Fruit fly (Drosophila melanogaster) whole organism, embryonic: Measurements from ENCODE around the gene CG31816.

Experiments used
- ATbp ChIP-seq: fragments of 200-800 bp; sonication (Bioruptor generic); optimal IDR thresholded peaks from 2 replicates; lab custom pipeline; 2017; ENCODE audit warnings: missing biosample characterization, mild to moderate bottlenecking, missing genetic modification characterization, missing genetic modification reagents
- Antp ChIP-seq: fragments of 200-800 bp; sonication (Bioruptor generic); optimal IDR thresholded peaks from 3 replicates; lab custom pipeline; 2016; ENCODE audit warnings: missing biosample characterization, missing genetic modification characterization
- B-H1 ChIP-seq: fragments of 200-800 bp; sonication (Bioruptor generic); IDR thresholded peaks from 3 replicates; pipeline ENCODE4 v1.3.6; 2022; ENCODE audit warnings: missing biosample characterization, missing genetic modification characterization
- CG10366 ChIP-seq: fragments of 200-800 bp; sonication (Bioruptor generic); IDR thresholded peaks from 2 replicates; pipeline ENCODE4 v1.3.6; 2022; ENCODE audit warnings: missing biosample characterization, missing genetic modification characterization
- CG11247 ChIP-seq: fragments of 200-800 bp; sonication (Bioruptor generic); IDR thresholded peaks from 2 replicates; pipeline ENCODE4 v1.3.6; 2022; ENCODE audit warnings: missing biosample characterization, missing genetic modification characterization
- CG11504 ChIP-seq: fragments of 200-800 bp; sonication (Bioruptor generic); optimal IDR thresholded peaks from 3 replicates; lab custom pipeline; 2019; ENCODE audit warnings: missing biosample characterization, mild to moderate bottlenecking, missing genetic modification characterization, moderate library complexity
- CG12219 ChIP-seq: fragments of 200-800 bp; sonication (Bioruptor generic); optimal IDR thresholded peaks from 3 replicates; lab custom pipeline; 2018; ENCODE audit warnings: missing biosample characterization, mild to moderate bottlenecking, missing genetic modification characterization
- CG14667 ChIP-seq: fragments of 200-800 bp; sonication (Bioruptor generic); IDR thresholded peaks from 2 replicates; pipeline ENCODE4 v1.3.6; 2022; ENCODE audit warnings: missing biosample characterization, missing genetic modification characterization
- CG17186 ChIP-seq: fragments of 200-800 bp; sonication (Bioruptor generic); optimal IDR thresholded peaks from 3 replicates; lab custom pipeline; 2017; ENCODE audit warnings: missing biosample characterization, missing genetic modification reagents, missing genetic modification characterization
- CG17385 ChIP-seq: fragments of 200-800 bp; sonication (Bioruptor generic); optimal IDR thresholded peaks from 3 replicates; lab custom pipeline; 2018; ENCODE audit warnings: missing biosample characterization, mild to moderate bottlenecking, missing genetic modification characterization
- CG2120 ChIP-seq: fragments of 200-800 bp; sonication (Bioruptor generic); optimal IDR thresholded peaks from 3 replicates; lab custom pipeline; 2016; ENCODE audit warnings: missing biosample characterization, missing genetic modification characterization
- CG30431 ChIP-seq: fragments of 200-800 bp; sonication (Bioruptor generic); optimal IDR thresholded peaks from 2 replicates; lab custom pipeline; 2017; ENCODE audit warnings: missing biosample characterization, missing genetic modification characterization
- CG3407 ChIP-seq: fragments of 200-800 bp; sonication (Bioruptor generic); optimal IDR thresholded peaks from 2 replicates; lab custom pipeline; 2018; ENCODE audit warnings: missing biosample characterization, mild to moderate bottlenecking, missing genetic modification characterization
- CG4282 ChIP-seq: fragments of 200-800 bp; sonication (Bioruptor generic); optimal IDR thresholded peaks from 2 replicates; lab custom pipeline; 2016; ENCODE audit warnings: missing biosample characterization, missing genetic modification characterization
- CG4404 ChIP-seq: fragments of 200-800 bp; sonication (Bioruptor generic); IDR thresholded peaks from 2 replicates; pipeline ENCODE4 v1.3.6; 2022; ENCODE audit warnings: missing biosample characterization, missing genetic modification characterization
- CG6654 ChIP-seq: fragments of 200-800 bp; sonication (Bioruptor generic); optimal IDR thresholded peaks from 2 replicates; lab custom pipeline; 2017; ENCODE audit warnings: missing biosample characterization, mild to moderate bottlenecking, missing genetic modification characterization
- CG6683 ChIP-seq: fragments of 200-800 bp; sonication (Bioruptor generic); optimal IDR thresholded peaks from 2 replicates; lab custom pipeline; 2017; ENCODE audit warnings: missing biosample characterization, mild to moderate bottlenecking, missing genetic modification characterization, missing genetic modification reagents
- CG7357 ChIP-seq: fragments of 200-800 bp; sonication (Bioruptor generic); IDR thresholded peaks from 3 replicates; pipeline ENCODE4 v1.3.6; 2022; ENCODE audit warnings: missing biosample characterization, missing genetic modification characterization
- CG8089 ChIP-seq: fragments of 200-800 bp; sonication (Bioruptor generic); optimal IDR thresholded peaks from 3 replicates; lab custom pipeline; 2016; ENCODE audit warnings: missing biosample characterization, missing genetic modification characterization
- CG9215 ChIP-seq: fragments of 200-800 bp; sonication (Bioruptor generic); IDR thresholded peaks from 2 replicates; pipeline ENCODE4 v1.3.6; 2022; ENCODE audit warnings: missing biosample characterization, missing genetic modification characterization
- D ChIP-seq, 2 experiments: fragments of 200-800 bp in 1 of 2; fragments of >200 bp in 1 of 2; sonication (Bioruptor generic) in 1 of 2; optimal IDR thresholded peaks; 2 replicates in 1 of 2; 3 replicates in 1 of 2; lab custom pipeline; 2017; ENCODE audit warnings: mild to moderate bottlenecking in 1 of 2, missing biosample characterization in 1 of 2, missing genetic modification characterization in 1 of 2, missing genetic modification reagents in 1 of 2
- Dll ChIP-seq: fragments of 200-800 bp; sonication (Bioruptor generic); IDR thresholded peaks from 4 replicates; pipeline ENCODE4 v1.3.6; 2022; ENCODE audit warnings: missing biosample characterization, missing genetic modification characterization; ENCODE audit not compliant: partially characterized antibody
- Elba2 ChIP-seq: fragments of 200-800 bp; sonication (Bioruptor generic); optimal IDR thresholded peaks from 3 replicates; lab custom pipeline; 2016; ENCODE audit warnings: missing biosample characterization, missing genetic modification characterization
- Fer1 ChIP-seq: fragments of 200-800 bp; sonication (Bioruptor generic); optimal IDR thresholded peaks from 2 replicates; lab custom pipeline; 2017; ENCODE audit warnings: missing biosample characterization, mild to moderate bottlenecking, missing genetic modification characterization
- Hmr ChIP-seq: fragments of 200-800 bp; sonication (Bioruptor generic); optimal IDR thresholded peaks from 3 replicates; lab custom pipeline; 2017; ENCODE audit warnings: mild to moderate bottlenecking, missing biosample characterization, missing genetic modification reagents, missing genetic modification characterization
- Hr3 ChIP-seq: fragments of 200-800 bp; sonication (Bioruptor generic); optimal IDR thresholded peaks from 3 replicates; lab custom pipeline; 2016; ENCODE audit warnings: missing biosample characterization, missing genetic modification characterization
- MBD-R2 ChIP-seq: fragments of 200-800 bp; sonication (Bioruptor generic); IDR thresholded peaks from 2 replicates; pipeline ENCODE4 v1.3.6; 2022; ENCODE audit warnings: missing biosample characterization, missing genetic modification characterization
- Meics ChIP-seq: fragments of 200-800 bp; sonication (Bioruptor generic); optimal IDR thresholded peaks from 2 replicates; lab custom pipeline; 2017; ENCODE audit warnings: missing biosample characterization, mild to moderate bottlenecking, missing genetic modification characterization
- PHDP ChIP-seq: fragments of 200-800 bp; sonication (Bioruptor generic); optimal IDR thresholded peaks from 3 replicates; lab custom pipeline; 2018; ENCODE audit warnings: missing biosample characterization, mild to moderate bottlenecking, missing genetic modification characterization, moderate library complexity
- Ssrp ChIP-seq: fragments of 200-800 bp; sonication (Bioruptor generic); optimal IDR thresholded peaks from 2 replicates; lab custom pipeline; 2018; ENCODE audit warnings: missing biosample characterization, mild to moderate bottlenecking, missing genetic modification characterization, moderate library complexity
- amos ChIP-seq: fragments of 200-800 bp; sonication (Bioruptor generic); IDR thresholded peaks from 2 replicates; pipeline ENCODE4 v1.3.6; 2022; ENCODE audit warnings: missing biosample characterization, missing genetic modification characterization; ENCODE audit not compliant: partially characterized antibody
- ci ChIP-seq: fragments of 200-800 bp; sonication (Bioruptor generic); IDR thresholded peaks from 3 replicates; pipeline ENCODE4 v1.3.6; 2022; ENCODE audit warnings: missing biosample characterization, missing genetic modification characterization
- crol ChIP-seq: fragments of 200-800 bp; sonication (Bioruptor generic); IDR thresholded peaks from 2 replicates; pipeline ENCODE4 v1.3.6; 2022; ENCODE audit warnings: missing biosample characterization, missing genetic modification characterization
- dan ChIP-seq: fragments of 200-800 bp; sonication (Bioruptor generic); IDR thresholded peaks from 2 replicates; pipeline ENCODE4 v1.3.6; 2022; ENCODE audit warnings: missing biosample characterization, missing genetic modification characterization
- disco-r ChIP-seq: fragments of 200-800 bp; sonication (Bioruptor generic); optimal IDR thresholded peaks from 2 replicates; lab custom pipeline; 2016; ENCODE audit warnings: missing biosample characterization, missing genetic modification characterization
- dmrt11E ChIP-seq: fragments of 200-800 bp; sonication (Bioruptor generic); optimal IDR thresholded peaks from 3 replicates; lab custom pipeline; 2018; ENCODE audit warnings: missing biosample characterization, mild to moderate bottlenecking, missing genetic modification characterization, moderate library complexity
- emc ChIP-seq: fragments of 200-800 bp; sonication (Bioruptor generic); optimal IDR thresholded peaks from 2 replicates; lab custom pipeline; 2016; ENCODE audit warnings: missing biosample characterization, missing genetic modification characterization
- esg ChIP-seq: fragments of 200-800 bp; sonication (Bioruptor generic); conservative IDR thresholded peaks from 2 replicates; pipeline ENCODE4 v1.3.6; 2022; ENCODE audit warnings: missing biosample characterization, missing genetic modification characterization
- gcm2 ChIP-seq: fragments of 200-800 bp; sonication (Bioruptor generic); optimal IDR thresholded peaks from 2 replicates; lab custom pipeline; 2016; ENCODE audit warnings: missing biosample characterization, missing genetic modification characterization
- gro ChIP-seq: fragments of 200-800 bp; sonication (Bioruptor generic); optimal IDR thresholded peaks from 2 replicates; lab custom pipeline; 2016; ENCODE audit warnings: missing biosample characterization, missing genetic modification characterization
- her ChIP-seq: fragments of 200-800 bp; sonication (Bioruptor generic); optimal IDR thresholded peaks from 2 replicates; lab custom pipeline; 2016; ENCODE audit warnings: missing biosample characterization, missing genetic modification characterization
- jigr1 ChIP-seq: fragments of 200-800 bp; sonication (Bioruptor generic); IDR thresholded peaks from 3 replicates; pipeline ENCODE4 v1.3.6; 2022; ENCODE audit warnings: missing biosample characterization, missing genetic modification characterization
- jumu ChIP-seq: fragments of 200-800 bp; sonication (Bioruptor generic); optimal IDR thresholded peaks from 3 replicates; lab custom pipeline; 2016; ENCODE audit warnings: missing biosample characterization, missing genetic modification characterization
- lab ChIP-seq: fragments of 200-800 bp; sonication (Bioruptor generic); optimal IDR thresholded peaks from 3 replicates; lab custom pipeline; 2017; ENCODE audit warnings: missing biosample characterization, missing genetic modification characterization, mild to moderate bottlenecking, moderate library complexity, missing genetic modification reagents
- odd ChIP-seq: fragments of 200-800 bp; sonication (Bioruptor generic); optimal IDR thresholded peaks from 2 replicates; lab custom pipeline; 2017; ENCODE audit warnings: missing biosample characterization, mild to moderate bottlenecking, missing genetic modification characterization
- pnt ChIP-seq: fragments of 200-800 bp; sonication (Bioruptor generic); optimal IDR thresholded peaks from 3 replicates; lab custom pipeline; 2016; ENCODE audit warnings: missing biosample characterization, missing genetic modification characterization
- row ChIP-seq: fragments of 200-800 bp; sonication (Bioruptor generic); IDR thresholded peaks from 3 replicates; pipeline ENCODE4 v1.3.6; 2022; ENCODE audit warnings: missing biosample characterization, missing genetic modification characterization
- run ChIP-seq: fragments of 200-800 bp; sonication (Bioruptor generic); optimal IDR thresholded peaks from 3 replicates; lab custom pipeline; 2018; ENCODE audit warnings: missing biosample characterization, mild to moderate bottlenecking, missing genetic modification characterization
- sens ChIP-seq: fragments of 200-800 bp; sonication (Bioruptor generic); peaks from one replicate; lab custom pipeline; 2016; ENCODE audit warnings: missing biosample characterization, missing genetic modification characterization
- zfh2 ChIP-seq: fragments of 200-800 bp; sonication (Bioruptor generic); optimal IDR thresholded peaks from 2 replicates; lab custom pipeline; 2016; ENCODE audit warnings: missing biosample characterization, missing genetic modification characterization

CG31816 gene

dm6 chr2L:16535071-16535581 is 7.2 kb upstream of the CG31816 start (continued):
- TF ChIP-seq ci (GFP tag; lab: Robert Waterston, UW) (no peak), gcm2 (GFP tag; lab: Kevin White, UChicago) (no peak), MBD-R2 (GFP tag; lab: Robert Waterston, UW) (0 out of 2 replicates have a peak, but pooled peaks have one; percentile 11), CG14667 (GFP tag; lab: Robert Waterston, UW) (no peak), B-H1 (GFP tag; lab: Robert Waterston, UW) (peak; percentile 22; the same call in 1 of the 3 replicates), amos (GFP tag; lab: Robert Waterston, UW) (no peak), esg (GFP tag; lab: Robert Waterston, UW) (peak; percentile 49), gro (peak; percentile 82), CG2120 (GFP tag; lab: Kevin White, UChicago) (peak; percentile 92), dmrt11E (no peak), row (GFP tag; lab: Robert Waterston, UW) (peak; percentile 57), dan (GFP tag; lab: Robert Waterston, UW) (no peak), CG4282 (GFP tag; lab: Kevin White, UChicago) (peak; percentile 36), CG6654 (GFP tag; lab: Kevin White, UChicago) (peak; percentile 60), Dll (GFP tag; lab: Robert Waterston, UW) (no peak), CG7357 (GFP tag; lab: Robert Waterston, UW) (peak; percentile 57; the same call in 2 of the 3 replicates), Elba2 (GFP tag; lab: Kevin White, UChicago) (no peak), CG3407 (no peak), Fer1 (GFP tag; lab: Kevin White, UChicago) (peak; percentile 74), PHDP (tag; lab: Kevin White, UChicago) (peak; percentile 76), Meics (GFP tag; lab: Kevin White, UChicago) (peak; percentile 82), CG4404 (GFP tag; lab: Robert Waterston, UW) (peak; percentile 57), crol (GFP tag; lab: Robert Waterston, UW) (peak; percentile 54), D (optimal IDR thresholded peaks at IDR 0.05; lab: Kevin White, UChicago) (no peak), D (GFP tag; optimal IDR thresholded peaks at IDR 0.05; lab: Kevin White, UChicago) (peak; percentile 36), sens (GFP tag; lab: Kevin White, UChicago) (peak; percentile 93), Ssrp (peak; percentile 74), emc (GFP tag; lab: Kevin White, UChicago) (peak; percentile 12), jumu (GFP tag; lab: Kevin White, UChicago) (peak; percentile 60), CG12219 (GFP tag; lab: Kevin White, UChicago) (peak; percentile 50), jigr1 (GFP tag; lab: Robert Waterston, UW) (0 out of 3 replicates have a peak, but pooled peaks have one; percentile 50), CG30431 (GFP tag; lab: Kevin White, UChicago) (peak; percentile 55), CG11247 (GFP tag; lab: Robert Waterston, UW) (peak; percentile 5; the same call in 1 of the 2 replicates), pnt (peak; percentile 64), Hmr (GFP tag; lab: Kevin White, UChicago) (peak; percentile 80), her (peak; percentile 73), zfh2 (peak; percentile 87), run (tag; lab: Kevin White, UChicago) (peak; percentile 60), CG11504 (tag; lab: Kevin White, UChicago) (peak; percentile 86), CG6683 (GFP tag; lab: Kevin White, UChicago) (peak; percentile 19), CG10366 (GFP tag; lab: Robert Waterston, UW) (peak; percentile 11; the same call in 1 of the 2 replicates), CG17385 (GFP tag; lab: Kevin White, UChicago) (peak; percentile 72), disco-r (GFP tag; lab: Kevin White, UChicago) (peak; percentile 64), CG8089 (peak; percentile 56), ATbp (GFP tag; lab: Kevin White, UChicago) (peak; percentile 24), odd (GFP tag; lab: Kevin White, UChicago) (peak; percentile 38), Hr3 (GFP tag; lab: Kevin White, UChicago) (peak; percentile 52), lab (GFP tag; lab: Kevin White, UChicago) (peak; percentile 74), CG9215 (peak; percentile 67), CG17186 (GFP tag; lab: Kevin White, UChicago) (no peak), Antp (GFP tag; lab: Kevin White, UChicago) (peak; percentile 64)
